Worm (Caenorhabditis elegans): ENCODE results near the gene R06F6.12.

DNA sequence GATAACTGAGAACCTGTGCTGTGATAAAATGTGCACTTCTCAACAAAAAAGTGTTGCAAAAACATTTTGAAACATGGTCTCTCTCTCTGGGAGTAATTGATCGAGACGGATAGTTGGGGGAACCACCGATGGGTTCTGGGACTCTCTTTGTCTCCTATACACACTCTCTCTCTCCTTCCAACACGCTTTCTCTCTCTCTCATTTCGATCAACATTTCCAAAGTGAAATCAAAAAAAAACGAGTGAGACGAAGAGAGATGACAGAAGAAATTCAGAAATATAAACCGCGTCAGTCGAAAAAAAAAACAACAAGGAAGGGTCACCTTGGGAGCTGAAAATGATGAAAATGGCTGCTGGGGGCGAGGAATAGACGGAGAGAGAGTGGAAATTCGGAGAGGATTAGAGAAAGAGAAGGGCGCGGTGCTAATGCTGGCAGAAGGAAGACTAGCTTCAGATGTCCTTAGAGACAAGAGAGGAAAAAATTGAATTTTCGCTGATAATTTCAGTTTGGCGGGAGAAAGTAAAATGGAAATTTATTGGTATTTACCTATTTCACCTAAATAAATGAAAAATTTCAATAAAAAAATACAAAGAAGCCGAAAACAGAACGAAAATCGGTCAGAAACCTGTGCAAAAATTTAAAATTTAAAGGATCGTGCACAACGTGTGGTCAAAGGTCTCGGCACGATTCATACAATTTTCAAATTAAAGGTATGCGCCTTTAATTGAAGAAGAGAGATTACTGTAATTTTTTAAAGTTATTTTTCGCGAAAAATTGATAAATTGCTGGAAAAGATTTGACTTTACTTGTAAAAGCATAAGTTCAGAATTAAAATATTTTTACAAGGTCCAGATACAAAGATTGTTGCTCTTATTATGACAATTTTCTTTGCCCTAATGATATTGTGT is 39.1 kb upstream of the R06F6.12 start:
- TF ChIP-seq him-1 (tag; optimal IDR thresholded peaks at IDR 0.05) (no peak), W03F9.2 (tag; optimal IDR thresholded peaks at IDR 0.05) (no peak)

Data from whole organism, L4/young adult.